Worm (Caenorhabditis elegans) whole organism, young adult: Measurements from ENCODE around the gene ZC412.5.

Source experiments
- B0019.2 ChIP-seq: fragments of 200-800 bp; sonication (Bioruptor generic); conservative IDR thresholded peaks from 2 replicates; pipeline ENCODE4 v1.3.6; 2022; ENCODE audit warnings: missing genetic modification reagents, missing genetic modification characterization, missing compliant biosample characterization
- B0261.1 ChIP-seq: sonication (generic microtip); optimal IDR thresholded peaks from 2 replicates; lab custom pipeline; 2016; ENCODE audit warnings: mild to moderate bottlenecking, missing genetic modification characterization, moderate library complexity, missing compliant biosample characterization
- B0336.3 ChIP-seq: fragments of 200-800 bp; sonication (Bioruptor generic); IDR thresholded peaks from 2 replicates; pipeline ENCODE4 v1.3.6; 2022; ENCODE audit warnings: missing genetic modification characterization, missing compliant biosample characterization
- C06A6.2 ChIP-seq: fragments of 200-800 bp; sonication (Bioruptor generic); conservative IDR thresholded peaks from 2 replicates; pipeline ENCODE4 v1.3.6; 2022; ENCODE audit warnings: missing genetic modification characterization, missing compliant biosample characterization
- F22D6.2 ChIP-seq: sonication (generic microtip); optimal IDR thresholded peaks from 2 replicates; lab custom pipeline; 2016; ENCODE audit warnings: mild to moderate bottlenecking, missing genetic modification characterization, missing compliant biosample characterization
- F37B4.10 ChIP-seq: fragments of 200-800 bp; sonication (Bioruptor generic); IDR thresholded peaks from 2 replicates; pipeline ENCODE4 v1.3.6; 2022; ENCODE audit warnings: missing genetic modification characterization, missing compliant biosample characterization
- Y53G8AR.9 ChIP-seq: fragments of 200-800 bp; sonication (Bioruptor generic); conservative IDR thresholded peaks from 2 replicates; pipeline ENCODE4 v1.3.6; 2022; ENCODE audit warnings: missing genetic modification reagents, missing genetic modification characterization, missing compliant biosample characterization
- ZK185.1 ChIP-seq: sonication (generic microtip); optimal IDR thresholded peaks from 2 replicates; lab custom pipeline; 2016; ENCODE audit warnings: mild to moderate bottlenecking, missing genetic modification characterization, missing compliant biosample characterization; ENCODE audit not compliant: poor library complexity, severe bottlenecking
- atf-7 ChIP-seq: sonication (generic microtip); optimal IDR thresholded peaks from 2 replicates; lab custom pipeline; 2017; ENCODE audit warnings: mild to moderate bottlenecking, missing genetic modification characterization, missing compliant biosample characterization
- attf-6 ChIP-seq: fragments of 200-800 bp; sonication (Bioruptor generic); IDR thresholded peaks from 2 replicates; pipeline ENCODE4 v1.3.6; 2022; ENCODE audit warnings: missing genetic modification reagents, missing genetic modification characterization, missing compliant biosample characterization
- bed-1 ChIP-seq: fragments of 200-800 bp; sonication (Bioruptor generic); IDR thresholded peaks from 2 replicates; pipeline ENCODE4 v1.3.6; 2022; ENCODE audit warnings: missing genetic modification reagents, missing genetic modification characterization, missing compliant biosample characterization
- cebp-2 ChIP-seq: fragments of 200-800 bp; sonication (Bioruptor generic); IDR thresholded peaks from 2 replicates; pipeline ENCODE4 v1.3.6; 2022; ENCODE audit warnings: missing genetic modification characterization, missing compliant biosample characterization
- ceh-79 ChIP-seq: sonication (generic microtip); optimal IDR thresholded peaks from 2 replicates; lab custom pipeline; 2017; ENCODE audit warnings: mild to moderate bottlenecking, missing genetic modification characterization, missing compliant biosample characterization
- ceh-91 ChIP-seq: fragments of 200-800 bp; sonication (Bioruptor generic); IDR thresholded peaks from 2 replicates; pipeline ENCODE4 v1.3.6; 2022; ENCODE audit warnings: missing genetic modification reagents, missing genetic modification characterization, missing compliant biosample characterization
- chd-7 ChIP-seq: sonication (generic microtip); optimal IDR thresholded peaks from 2 replicates; lab custom pipeline; 2016; ENCODE audit warnings: mild to moderate bottlenecking, missing genetic modification characterization, moderate library complexity, missing compliant biosample characterization
- dpff-1 ChIP-seq: sonication (generic microtip); optimal IDR thresholded peaks from 2 replicates; lab custom pipeline; 2017; ENCODE audit warnings: mild to moderate bottlenecking, missing genetic modification characterization, missing compliant biosample characterization
- efl-1 ChIP-seq: fragments of 150-350 bp; optimal IDR thresholded peaks from 2 replicates; lab custom pipeline; 2014; ENCODE audit warnings: missing biosample characterization, missing genetic modification reagents, missing genetic modification characterization
- egrh-3 ChIP-seq: fragments of 200-800 bp; sonication (Bioruptor generic); IDR thresholded peaks from 2 replicates; pipeline ENCODE4 v1.3.6; 2022; ENCODE audit warnings: missing genetic modification reagents, missing genetic modification characterization, missing compliant biosample characterization
- gei-17 ChIP-seq: fragments of 200-800 bp; sonication (Bioruptor generic); optimal IDR thresholded peaks from 2 replicates; lab custom pipeline; 2018; ENCODE audit warnings: mild to moderate bottlenecking, missing genetic modification characterization, missing compliant biosample characterization
- him-1 ChIP-seq: sonication (generic microtip); optimal IDR thresholded peaks from 2 replicates; lab custom pipeline; 2016; ENCODE audit warnings: missing genotype, missing genetic modification reagents, missing genetic modification characterization, missing compliant biosample characterization
- hmg-1.2 ChIP-seq: fragments of 200-800 bp; sonication (Bioruptor generic); IDR thresholded peaks from 2 replicates; pipeline ENCODE4 v1.3.6; 2022; ENCODE audit warnings: missing genetic modification reagents, missing genetic modification characterization, missing compliant biosample characterization
- let-526 ChIP-seq: fragments of 200-800 bp; sonication (Bioruptor generic); IDR thresholded peaks from 2 replicates; pipeline ENCODE4 v1.3.6; 2022; ENCODE audit warnings: missing genetic modification reagents, missing genetic modification characterization, missing compliant biosample characterization
- lin-26 ChIP-seq: fragments of 200-800 bp; sonication (Bioruptor generic); IDR thresholded peaks from 2 replicates; pipeline ENCODE4 v1.3.6; 2022; ENCODE audit warnings: missing genetic modification reagents, missing genetic modification characterization, missing compliant biosample characterization
- lin-40 ChIP-seq: sonication (generic microtip); optimal IDR thresholded peaks from 2 replicates; lab custom pipeline; 2016; ENCODE audit warnings: missing genetic modification characterization, mild to moderate bottlenecking, missing compliant biosample characterization, missing genotype, missing genetic modification reagents
- lsy-27 ChIP-seq: sonication (generic microtip); optimal IDR thresholded peaks from 2 replicates; lab custom pipeline; 2017; ENCODE audit warnings: missing genetic modification characterization, mild to moderate bottlenecking, missing compliant biosample characterization, antibody characterized with exemption, missing genotype, borderline replicate concordance; ENCODE audit not compliant: insufficient read depth
- madf-8 ChIP-seq: fragments of 200-800 bp; sonication (Bioruptor generic); conservative IDR thresholded peaks from 2 replicates; pipeline ENCODE4 v1.3.6; 2022; ENCODE audit warnings: missing genetic modification reagents, missing genetic modification characterization, missing compliant biosample characterization
- mcd-1 ChIP-seq: fragments of 200-800 bp; sonication (Bioruptor generic); IDR thresholded peaks from 2 replicates; pipeline ENCODE4 v1.3.6; 2022; ENCODE audit warnings: missing genetic modification reagents, missing genetic modification characterization, missing compliant biosample characterization
- mes-4 ChIP-seq: sonication (generic microtip); optimal IDR thresholded peaks from 2 replicates; lab custom pipeline; 2016; ENCODE audit warnings: missing genotype, missing genetic modification characterization, missing compliant biosample characterization
- nhr-179 ChIP-seq: sonication (generic microtip); optimal IDR thresholded peaks from 2 replicates; lab custom pipeline; 2016; ENCODE audit warnings: mild to moderate bottlenecking, missing genetic modification characterization, missing compliant biosample characterization
- nhr-27 ChIP-seq: fragments of 200-800 bp; sonication (Bioruptor generic); optimal IDR thresholded peaks from 2 replicates; lab custom pipeline; 2018; ENCODE audit warnings: mild to moderate bottlenecking, missing genetic modification characterization, moderate library complexity, missing compliant biosample characterization
- rcor-1 ChIP-seq: fragments of 200-800 bp; sonication (Bioruptor generic); IDR thresholded peaks from 2 replicates; pipeline ENCODE4 v1.3.6; 2022; ENCODE audit warnings: missing genetic modification reagents, missing genetic modification characterization, missing compliant biosample characterization
- repo-1 ChIP-seq: sonication (generic microtip); optimal IDR thresholded peaks from 2 replicates; lab custom pipeline; 2017; ENCODE audit warnings: mild to moderate bottlenecking, missing genetic modification characterization, missing compliant biosample characterization
- snpc-4 ChIP-seq, 5 experiments: fragments of 150-350 bp in 1 of 5; sonication (generic microtip) in 4 of 5; optimal IDR thresholded peaks; 2 replicates each; lab custom pipeline; 2014 to 2018; ENCODE audit warnings: missing genetic modification characterization in 5 of 5, missing biosample characterization in 3 of 5, antibody characterized with exemption in 2 of 5, mild to moderate bottlenecking in 2 of 5, missing compliant biosample characterization in 2 of 5, missing genotype in 2 of 5, moderate library complexity in 2 of 5, missing genetic modification reagents in 1 of 5
- somi-1 ChIP-seq: fragments of 200-800 bp; sonication (Bioruptor generic); optimal IDR thresholded peaks from 2 replicates; lab custom pipeline; 2018; ENCODE audit warnings: mild to moderate bottlenecking, missing genetic modification characterization, missing compliant biosample characterization
- sptf-2 ChIP-seq: fragments of 200-800 bp; sonication (Bioruptor generic); optimal IDR thresholded peaks from 2 replicates; lab custom pipeline; 2018; ENCODE audit warnings: mild to moderate bottlenecking, missing genetic modification characterization, missing compliant biosample characterization
- ztf-28 ChIP-seq: fragments of 200-800 bp; sonication (Bioruptor generic); IDR thresholded peaks from 2 replicates; pipeline ENCODE4 v1.3.6; 2022; ENCODE audit warnings: missing genetic modification reagents, missing genetic modification characterization, missing compliant biosample characterization

ZC412.5 gene

ce11 chrV:14875371-14875770 lies at the start of gene ZC412.5:
Gene ZC412.5, minus strand, starts transcription at chrV:14875471.
- TF ChIP-seq lin-40 (tag; lab: Kevin White, UChicago) (no peak), somi-1 (no peak), F22D6.2 (no peak), repo-1 (tag; lab: Kevin White, UChicago) (no peak), ceh-79 (no peak), atf-7 (tag; lab: Kevin White, UChicago) (no peak), ceh-91 (GFP tag; lab: Robert Waterston, UW) (no peak), cebp-2 (no peak), lin-26 (GFP tag; lab: Robert Waterston, UW) (no peak), nhr-179 (no peak), ztf-28 (GFP tag; lab: Robert Waterston, UW) (no peak), mcd-1 (no peak), sptf-2 (GFP tag; lab: Kevin White, UChicago) (no peak), B0019.2 (GFP tag; lab: Robert Waterston, UW) (no peak)
- TF ChIP-seq, all 124 proteins: peak for 0

- TF ChIP-seq C06A6.2 (GFP tag; lab: Robert Waterston, UW) (no peak), chd-7 (tag; lab: Kevin White, UChicago) (no peak), B0261.1 (tag; lab: Kevin White, UChicago) (no peak), gei-17 (no peak), hmg-1.2 (GFP tag; lab: Robert Waterston, UW) (no peak), ZK185.1 (tag; lab: Kevin White, UChicago) (no peak), B0019.2 (GFP tag; lab: Robert Waterston, UW) (no peak), ztf-28 (GFP tag; lab: Robert Waterston, UW) (no peak), dpff-1 (tag; lab: Kevin White, UChicago) (no peak), bed-1 (GFP tag; lab: Robert Waterston, UW) (no peak), B0336.3 (GFP tag; lab: Robert Waterston, UW) (no peak)
These were observed 48.8 kb upstream of the ZC412.5 start, which contains the start of gene srg-54 for ce11 chrV:14924104-14924503. Gene srg-54, minus strand, starts transcription at chrV:14924204.

ce11 chrV:14921509-14921908 lies 46.2 kb upstream of the ZC412.5 start, which contains the start of gene zmp-4:
Gene zmp-4, minus strand, starts transcription at chrV:14921609.
- TF ChIP-seq rcor-1 (GFP tag; lab: Robert Waterston, UW) (no peak), bed-1 (GFP tag; lab: Robert Waterston, UW) (no peak), let-526 (no peak), nhr-27 (no peak), attf-6 (GFP tag; lab: Robert Waterston, UW) (no peak), lsy-27 (tag; lab: Kevin White, UChicago) (no peak), egrh-3 (no peak), efl-1 (GFP tag; lab: Kevin White, UChicago) (no peak), mes-4 (tag; lab: Kevin White, UChicago) (no peak), F37B4.10 (no peak), madf-8 (GFP tag; lab: Robert Waterston, UW) (no peak), him-1 (tag; lab: Kevin White, UChicago) (no peak), B0261.1 (tag; lab: Kevin White, UChicago) (no peak), Y53G8AR.9 (GFP tag; lab: Robert Waterston, UW) (no peak), snpc-4 (GFP tag; optimal IDR thresholded peaks at IDR 0.05; lab: Kevin White, UChicago) (no peak), snpc-4 (tag; optimal IDR thresholded peaks at IDR 0.05; lab: Kevin White, UChicago) (no peak)
